Fruit fly (Drosophila melanogaster): ENCODE measurements around the gene bru2.

bru2 gene

dm6 chr2L:12365964-12366482 lies 22.0 kb downstream of the bru2 start (continued):
- TF ChIP-seq shn (GFP tag; optimal IDR thresholded peaks at IDR 0.05) (peak; percentile 4), Myb (GFP tag; optimal IDR thresholded peaks at IDR 0.05) (no peak), fru (optimal IDR thresholded peaks at IDR 0.05) (no peak), gsb (GFP tag; IDR thresholded peaks at IDR 0.05) (no peak), BtbVII (GFP tag; optimal IDR thresholded peaks at IDR 0.05) (peak; percentile 55), Ets65A (GFP tag) (no peak), NC2β (GFP tag; optimal IDR thresholded peaks at IDR 0.05) (no peak), CG34376 (GFP tag; optimal IDR thresholded peaks at IDR 0.05) (peak; percentile 40), CG15073 (GFP tag; optimal IDR thresholded peaks at IDR 0.05) (no peak), Stat92E (GFP tag; optimal IDR thresholded peaks at IDR 0.05) (no peak), mam (GFP tag; optimal IDR thresholded peaks at IDR 0.05) (no peak), CG10274 (GFP tag; optimal IDR thresholded peaks at IDR 0.05) (no peak), Chrac-16 (GFP tag; optimal IDR thresholded peaks at IDR 0.05) (no peak), Sin3A (optimal IDR thresholded peaks at IDR 0.05) (no peak), CG2116 (GFP tag; optimal IDR thresholded peaks at IDR 0.05) (peak; percentile 19), Camta (GFP tag; optimal IDR thresholded peaks at IDR 0.05) (no peak), tx (GFP tag; optimal IDR thresholded peaks at IDR 0.05) (no peak), so (GFP tag; IDR thresholded peaks at IDR 0.05) (0 out of 3 replicates have a peak, but pooled peaks have one; percentile 13), CG6175 (GFP tag; IDR thresholded peaks at IDR 0.05) (0 out of 3 replicates have a peak, but pooled peaks have one; percentile 41), gsb-n (tag; optimal IDR thresholded peaks at IDR 0.05) (peak; percentile 98), seq (GFP tag; IDR thresholded peaks at IDR 0.05) (no peak), cas (GFP tag; IDR thresholded peaks at IDR 0.05) (no peak), pnt (GFP tag; optimal IDR thresholded peaks at IDR 0.05) (no peak), maf-S (GFP tag; optimal IDR thresholded peaks at IDR 0.05) (no peak), jing (GFP tag; optimal IDR thresholded peaks at IDR 0.05) (no peak), chn (GFP tag; optimal IDR thresholded peaks at IDR 0.05) (no peak), Atf6 (GFP tag; IDR thresholded peaks at IDR 0.05) (peak; percentile 46; the same call in 1 of the 2 replicates), pzg (GFP tag; optimal IDR thresholded peaks at IDR 0.05) (no peak), Sox100B (GFP tag; optimal IDR thresholded peaks at IDR 0.05) (peak; percentile 11), crp (GFP tag; optimal IDR thresholded peaks at IDR 0.05) (peak in 1 of 2 experiments; percentile 83), Hr3 (GFP tag; optimal IDR thresholded peaks at IDR 0.05) (no peak), CG1529 (GFP tag; optimal IDR thresholded peaks at IDR 0.05) (no peak), sug (tag; optimal IDR thresholded peaks at IDR 0.05) (peak; percentile 84), Asciz (GFP tag; optimal IDR thresholded peaks at IDR 0.05) (peak; percentile 27), CG13894 (tag; optimal IDR thresholded peaks at IDR 0.05) (peak; percentile 50), Blimp-1 (GFP tag; optimal IDR thresholded peaks at IDR 0.05) (no peak), Hr78 (GFP tag; optimal IDR thresholded peaks at IDR 0.05) (peak in 1 of 2 experiments; percentile 41), pum (GFP tag; optimal IDR thresholded peaks at IDR 0.05) (no peak), Xrp1 (GFP tag; IDR thresholded peaks at IDR 0.05) (peak; percentile 25; the same call in 1 of the 2 replicates), CG1832 (GFP tag; optimal IDR thresholded peaks at IDR 0.05) (peak; percentile 82), lmd (GFP tag; IDR thresholded peaks at IDR 0.05) (no peak), CG5180 (GFP tag; optimal IDR thresholded peaks at IDR 0.05) (peak; percentile 5), nerfin-1 (tag; optimal IDR thresholded peaks at IDR 0.05) (peak; percentile 7), slp2 (GFP tag; optimal IDR thresholded peaks at IDR 0.05) (no peak), CG13624 (GFP tag; optimal IDR thresholded peaks at IDR 0.05) (no peak), Neu2 (GFP tag; optimal IDR thresholded peaks at IDR 0.05; ENCODE audit: borderline replicate concordance) (no peak), Jarid2 (GFP tag; optimal IDR thresholded peaks at IDR 0.05) (peak; percentile 80), CG17385 (GFP tag; optimal IDR thresholded peaks at IDR 0.05) (peak; percentile 41), CG30431 (GFP tag; optimal IDR thresholded peaks at IDR 0.05) (no peak), corto (GFP tag; optimal IDR thresholded peaks at IDR 0.05) (no peak), CG31365 (tag; optimal IDR thresholded peaks at IDR 0.05) (peak; percentile 42)

Measured in whole organism, embryonic.